Worm (Caenorhabditis elegans): Measurements from ENCODE around the gene K12H6.9.

DNA sequence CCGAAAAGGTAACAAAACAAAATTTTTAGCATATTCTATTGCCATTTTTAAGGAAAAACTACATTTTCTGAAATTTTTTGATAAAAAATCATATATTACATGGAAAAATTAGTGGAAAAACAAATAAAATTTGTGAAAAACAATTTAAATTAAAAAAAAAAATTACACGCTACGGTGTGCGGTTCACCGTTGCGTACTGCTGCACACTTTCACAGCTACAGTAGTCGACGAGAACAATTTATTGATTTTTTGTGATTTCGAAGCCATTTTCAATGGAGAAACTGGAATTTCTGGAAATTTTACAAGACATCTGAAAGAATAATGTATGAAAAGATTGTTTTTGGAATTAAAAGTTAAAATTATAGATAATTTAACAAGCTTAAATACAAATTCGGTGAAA, 9.2 kb upstream of the K12H6.9 start:
- TF ChIP-seq ama-1 (optimal IDR thresholded peaks at IDR 0.05) (no peak), flt-1 (GFP tag; IDR thresholded peaks at IDR 0.05) (no peak), tbx-11 (GFP tag; IDR thresholded peaks at IDR 0.05) (no peak), tbx-37 (GFP tag; conservative IDR thresholded peaks at IDR 0.05) (no peak), pes-1 (GFP tag; IDR thresholded peaks at IDR 0.05) (no peak), ets-7 (tag; optimal IDR thresholded peaks at IDR 0.05) (no peak), tra-4 (tag; optimal IDR thresholded peaks at IDR 0.05) (no peak)
